Fruit fly (Drosophila melanogaster) S2 (cell line): ENCODE data around the gene wdn.

ENCODE experiments used
- CG8478 ChIP-seq: fragments of >200 bp; optimal IDR thresholded peaks from 2 replicates; lab custom pipeline; 2018
- CTCF ChIP-seq, 2 experiments: fragments of >200 bp; optimal IDR thresholded peaks; 2 replicates each; lab custom pipeline; 2018

Gene wdn

DNA sequence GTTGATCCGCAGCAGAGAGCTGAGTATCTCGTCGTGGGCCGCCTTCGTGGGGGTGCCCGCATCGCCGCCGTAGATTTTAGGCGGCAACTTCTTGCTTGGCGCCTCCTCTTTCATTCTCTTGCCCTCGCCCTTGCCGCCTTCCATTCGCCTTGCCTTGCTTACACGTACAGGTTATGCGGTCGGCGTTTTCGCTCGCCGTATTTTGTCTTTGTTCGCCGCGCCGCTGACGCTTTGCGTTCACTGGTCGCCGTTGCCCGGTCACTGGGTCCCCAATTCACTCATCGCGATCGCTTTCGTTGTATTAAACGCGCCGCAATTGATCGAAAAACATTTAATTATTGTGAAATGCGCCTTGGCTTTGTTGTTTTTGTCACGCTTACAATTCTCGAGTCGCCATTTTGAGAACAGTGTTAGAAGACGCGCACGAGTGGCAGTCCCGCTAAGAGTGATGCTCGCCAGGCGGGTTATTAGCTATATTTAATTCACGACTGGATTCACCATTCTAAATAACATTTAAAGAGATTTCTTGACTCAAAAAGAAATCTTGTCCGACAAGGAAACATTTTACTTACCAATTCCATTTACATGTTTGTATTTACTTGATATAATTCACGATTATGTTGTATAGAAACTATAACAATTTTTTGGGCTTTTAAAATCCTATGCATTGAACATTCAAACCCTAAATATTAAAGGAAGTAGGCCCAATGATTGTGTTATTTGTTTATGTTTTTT, at the start of gene wdn:
wdn (minus strand) TSS at position 396 of the 735 bp plus-strand sequence.
- TF ChIP-seq CG8478 (lab: Kevin White, UChicago), result no peak
- no peak for TF ChIP-seq CTCF (optimal IDR thresholded peaks at IDR 0.05; lab: Kevin White, UChicago)

DNA sequence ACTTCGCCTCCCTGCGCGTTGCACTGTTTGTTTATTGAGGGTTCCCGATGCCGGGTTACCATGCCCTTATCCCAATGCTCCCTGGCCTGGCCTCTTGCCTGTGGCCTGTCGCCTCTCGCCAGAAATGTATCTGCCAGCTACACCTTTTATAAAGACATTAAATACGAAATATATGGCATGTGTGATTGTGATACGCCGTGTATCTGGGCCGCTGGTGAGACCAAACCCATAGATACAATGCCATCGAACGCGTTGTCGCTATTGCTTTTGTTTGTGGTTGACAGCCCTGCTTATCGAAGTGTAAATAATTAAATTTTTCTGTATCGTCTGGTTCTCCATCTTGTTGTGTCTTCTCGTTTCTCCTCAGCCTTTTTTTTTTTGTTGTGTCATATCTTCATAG, 49.4 kb upstream of the wdn start:
- TF ChIP-seq CTCF (optimal IDR thresholded peaks at IDR 0.05; lab: Kevin White, UChicago), result no peak
- TF ChIP-seq CG8478 (lab: Kevin White, UChicago), result no peak

DNA sequence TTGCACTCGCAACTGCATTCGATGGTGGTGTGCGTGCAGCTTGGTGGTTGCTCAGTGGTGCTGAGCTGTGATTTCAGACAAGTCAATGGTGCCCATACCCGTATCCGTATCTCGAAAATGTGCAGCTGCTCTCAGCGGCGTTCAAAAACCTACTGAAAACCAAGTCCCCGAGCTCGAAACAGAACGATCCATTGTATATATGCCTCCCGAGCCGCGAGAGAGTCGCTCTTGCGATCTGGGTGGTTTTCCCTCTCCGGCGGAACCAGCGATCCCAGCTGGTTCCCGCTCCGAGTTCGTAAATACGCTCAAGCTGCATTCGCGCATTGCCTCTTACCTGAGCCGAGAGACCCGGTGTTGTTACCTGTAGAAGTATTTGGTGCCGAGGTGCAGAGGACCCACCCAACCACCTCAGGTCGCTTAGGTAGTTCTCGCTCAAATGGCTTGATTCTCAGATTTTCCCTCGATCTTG, 48.0 kb upstream of the wdn start, which contains the start of gene Inx3:
Inx3 (minus strand) TSS at position 440 of the 469 bp plus-strand sequence.
- TF ChIP-seq CG8478 (lab: Kevin White, UChicago) (no peak), CTCF (optimal IDR thresholded peaks at IDR 0.05; lab: Kevin White, UChicago) (no peak)

DNA sequence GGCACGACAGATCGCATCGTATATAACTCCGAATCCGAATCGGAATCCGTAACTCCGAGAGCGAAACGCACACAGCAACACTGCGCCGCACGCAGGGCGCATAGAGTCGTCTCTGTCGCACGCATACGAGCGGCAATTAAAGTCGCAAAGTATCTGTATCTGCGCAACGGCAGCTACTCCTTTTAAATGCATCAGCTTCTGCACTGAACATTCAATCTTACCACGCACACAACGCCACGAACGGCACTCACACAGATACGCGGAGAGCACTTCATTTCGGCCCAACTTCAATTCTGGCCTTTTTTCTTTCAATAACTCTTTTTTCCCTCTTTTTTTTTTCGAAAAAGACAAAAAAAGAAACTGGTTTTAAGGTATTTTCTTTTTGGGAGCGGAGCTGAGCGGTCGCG, 47.1 kb upstream of the wdn start:
- TF ChIP-seq CTCF (optimal IDR thresholded peaks at IDR 0.05; lab: Kevin White, UChicago) (peak in 1 of 2 experiments; percentile 5), CG8478 (lab: Kevin White, UChicago) (no peak)

DNA sequence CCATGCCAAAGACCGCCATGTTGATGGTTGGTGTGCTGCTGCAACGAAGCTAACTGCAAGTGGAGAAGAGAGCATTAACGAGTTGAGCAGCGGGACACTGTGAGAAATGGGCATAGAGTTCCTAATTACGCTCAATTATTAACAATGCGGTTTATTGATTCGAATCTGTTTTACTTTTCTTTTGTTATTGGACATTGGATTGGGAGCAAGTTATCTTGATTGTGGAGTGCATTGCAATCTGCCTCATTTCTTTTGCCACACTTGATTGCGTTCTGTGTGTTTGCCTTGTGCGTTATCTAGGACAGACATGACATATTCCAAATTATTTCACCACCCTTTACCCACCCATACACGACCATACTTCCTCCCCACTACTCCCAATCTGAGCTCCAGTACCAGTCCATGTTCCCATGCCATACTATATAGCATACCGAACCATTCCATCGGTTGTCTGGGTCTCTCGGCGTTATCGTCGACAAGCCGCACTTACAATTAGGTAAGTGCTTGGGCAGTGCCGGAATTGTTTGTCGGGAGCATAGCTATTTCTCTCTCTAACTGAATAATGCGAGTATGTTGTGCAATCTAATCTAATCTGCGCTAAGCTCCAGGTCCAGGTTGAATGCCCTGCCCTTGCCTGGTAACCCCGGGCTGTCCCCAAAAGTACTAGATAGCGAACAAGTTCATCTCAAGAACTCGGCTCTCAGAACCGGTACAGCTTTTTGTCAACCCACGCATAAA, 46.3 kb upstream of the wdn start:
- TF ChIP-seq CTCF (optimal IDR thresholded peaks at IDR 0.05; lab: Kevin White, UChicago) (no peak), CG8478 (lab: Kevin White, UChicago) (no peak)

DNA sequence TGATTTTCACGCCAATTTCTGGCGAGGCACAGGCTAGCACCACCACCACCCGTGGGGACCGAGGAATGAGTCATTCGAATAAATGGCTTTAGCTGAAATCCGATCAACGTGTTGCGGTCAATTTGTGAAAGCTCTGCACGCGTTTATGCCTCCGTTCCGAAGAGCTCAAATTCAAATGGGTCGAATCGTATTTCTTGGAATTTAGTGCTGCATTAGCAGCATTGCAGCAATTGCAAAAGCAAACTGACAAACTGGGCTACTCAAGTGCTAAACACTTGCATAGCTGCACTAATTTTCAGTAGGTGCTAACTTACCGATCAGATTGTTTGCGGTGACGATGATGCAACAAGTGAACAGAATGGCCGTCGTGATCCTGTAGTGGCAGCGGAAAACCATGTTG, 45.7 kb upstream of the wdn start:
- TF ChIP-seq CG8478 (lab: Kevin White, UChicago) (no peak), CTCF (optimal IDR thresholded peaks at IDR 0.05; lab: Kevin White, UChicago) (no peak)

DNA sequence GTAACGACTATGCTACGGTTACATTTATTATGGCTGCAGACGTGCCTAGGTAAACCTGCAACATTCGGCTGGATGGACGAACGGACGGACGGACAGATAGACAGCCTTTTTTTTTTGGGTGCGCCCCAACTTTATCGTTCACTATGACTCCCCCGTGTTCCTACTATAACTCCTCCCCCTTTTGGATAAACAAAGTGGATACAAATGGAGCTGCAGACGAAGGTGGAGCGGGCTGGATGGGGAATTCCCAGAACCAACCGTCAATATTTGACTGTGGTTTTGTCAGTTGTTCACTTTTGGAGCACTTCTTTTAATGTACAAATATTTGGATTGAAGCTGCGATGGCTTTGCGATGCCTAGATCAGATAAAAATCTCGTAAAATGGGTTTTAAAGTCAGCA, 45.0 kb upstream of the wdn start:
- no peak for TF ChIP-seq CTCF (optimal IDR thresholded peaks at IDR 0.05; lab: Kevin White, UChicago)
- no peak for TF ChIP-seq CG8478 (lab: Kevin White, UChicago)

DNA sequence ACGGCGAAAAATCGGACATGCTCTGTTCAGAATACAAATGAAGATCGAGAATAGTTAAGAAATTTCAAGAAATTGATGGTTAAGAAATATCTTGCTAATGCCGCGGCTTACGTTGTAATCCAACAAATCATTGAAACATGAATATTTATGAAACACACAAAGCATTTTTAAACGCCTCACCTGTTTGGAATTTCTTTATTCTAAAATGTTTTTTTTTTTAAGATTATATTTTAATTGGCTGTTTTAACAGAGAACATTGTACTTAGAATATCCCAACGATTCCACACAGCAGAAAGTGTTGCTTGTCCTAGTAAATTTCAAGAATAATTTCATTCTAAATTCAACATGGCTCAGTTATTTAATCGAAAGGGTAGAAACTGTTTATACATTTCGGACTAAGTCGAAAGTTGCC, 40.8 kb upstream of the wdn start:
- TF ChIP-seq CTCF (optimal IDR thresholded peaks at IDR 0.05; lab: Kevin White, UChicago) (no peak), CG8478 (lab: Kevin White, UChicago) (no peak)

DNA sequence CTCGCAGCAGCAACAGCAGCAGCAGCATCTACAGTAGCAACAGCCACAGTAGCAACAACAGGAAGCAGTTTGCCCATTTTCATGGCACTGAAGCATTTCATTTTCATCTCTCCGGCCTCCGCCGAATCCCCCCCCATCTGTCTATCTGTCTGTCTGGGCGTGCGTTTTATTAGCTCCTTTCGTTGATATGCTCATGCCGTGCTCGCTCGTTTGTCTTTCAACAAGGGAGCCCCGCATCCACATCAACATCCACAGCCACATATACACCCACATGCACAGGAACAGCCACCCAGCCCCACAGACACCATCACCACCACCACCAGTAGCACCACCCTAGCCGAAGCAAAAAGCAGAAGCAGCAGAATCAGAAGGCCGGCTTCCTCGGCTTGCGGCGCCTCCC, 40.4 kb upstream of the wdn start:
- TF ChIP-seq CTCF (optimal IDR thresholded peaks at IDR 0.05; lab: Kevin White, UChicago) (no peak), CG8478 (lab: Kevin White, UChicago) (no peak)

DNA sequence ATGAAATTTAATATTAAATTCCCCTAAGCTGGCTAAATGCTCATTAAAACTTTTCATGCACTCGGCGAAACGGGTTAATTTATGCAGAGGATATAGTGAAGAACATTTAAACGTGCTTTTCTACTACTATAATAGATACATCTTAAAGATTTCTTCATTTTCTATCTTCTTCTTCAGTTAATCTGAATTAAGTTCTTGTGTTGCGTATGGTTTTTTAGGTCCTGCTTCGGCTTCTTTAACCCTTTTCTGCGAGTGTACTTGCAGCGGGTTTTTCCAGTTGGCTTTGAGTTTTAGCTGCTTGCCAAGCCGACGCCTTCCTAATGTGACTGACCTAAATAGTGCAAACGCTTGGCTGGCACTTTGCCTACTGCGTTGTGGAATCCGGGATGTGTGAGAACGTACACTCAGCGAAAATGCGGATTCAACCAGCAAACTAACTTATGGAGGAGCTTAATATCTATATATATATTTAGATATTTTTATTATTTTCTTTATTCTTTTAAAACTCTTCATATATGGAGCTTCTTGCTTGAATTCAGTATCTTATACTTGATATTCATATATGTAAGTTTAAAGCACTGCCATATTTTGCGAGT, 39.6 kb upstream of the wdn start:
- TF ChIP-seq CG8478 (lab: Kevin White, UChicago), result no peak
- no peak for TF ChIP-seq CTCF (optimal IDR thresholded peaks at IDR 0.05; lab: Kevin White, UChicago)

DNA sequence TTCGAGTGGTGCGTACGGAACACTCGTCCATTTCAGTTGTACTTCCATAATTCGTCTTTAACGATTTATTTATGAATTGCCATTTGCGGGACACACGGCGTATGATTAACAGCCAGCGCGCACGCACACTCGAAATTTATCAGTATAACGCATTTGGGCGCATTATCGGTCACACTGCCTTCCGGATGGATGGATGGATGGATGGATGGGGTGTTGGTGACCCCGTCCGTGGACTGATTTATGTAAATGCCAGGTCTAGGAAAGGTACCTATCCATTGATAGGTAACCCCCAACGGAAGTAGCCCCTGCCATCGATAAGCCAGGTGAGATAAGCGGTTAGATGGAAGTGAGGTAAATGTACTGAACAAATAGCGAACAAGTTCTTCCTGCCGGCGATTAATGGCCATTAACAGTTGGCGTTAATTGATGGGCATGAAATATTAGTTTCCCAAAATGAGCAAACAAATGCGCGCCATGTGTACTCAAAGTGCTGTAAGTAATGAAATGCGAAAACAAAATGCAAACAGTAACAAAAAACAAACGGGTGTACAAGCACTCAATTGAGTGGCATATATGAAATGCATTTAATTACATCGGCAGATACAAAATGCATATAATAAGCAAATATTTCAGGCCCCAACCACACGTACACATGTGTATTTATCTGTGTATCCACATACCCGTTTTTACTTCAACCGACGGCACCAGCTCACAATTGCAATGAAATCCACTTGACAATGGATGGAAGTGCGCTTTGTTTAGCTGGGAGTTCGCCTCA, 37.7 kb upstream of the wdn start:
- TF ChIP-seq CG8478 (lab: Kevin White, UChicago), result no peak

DNA sequence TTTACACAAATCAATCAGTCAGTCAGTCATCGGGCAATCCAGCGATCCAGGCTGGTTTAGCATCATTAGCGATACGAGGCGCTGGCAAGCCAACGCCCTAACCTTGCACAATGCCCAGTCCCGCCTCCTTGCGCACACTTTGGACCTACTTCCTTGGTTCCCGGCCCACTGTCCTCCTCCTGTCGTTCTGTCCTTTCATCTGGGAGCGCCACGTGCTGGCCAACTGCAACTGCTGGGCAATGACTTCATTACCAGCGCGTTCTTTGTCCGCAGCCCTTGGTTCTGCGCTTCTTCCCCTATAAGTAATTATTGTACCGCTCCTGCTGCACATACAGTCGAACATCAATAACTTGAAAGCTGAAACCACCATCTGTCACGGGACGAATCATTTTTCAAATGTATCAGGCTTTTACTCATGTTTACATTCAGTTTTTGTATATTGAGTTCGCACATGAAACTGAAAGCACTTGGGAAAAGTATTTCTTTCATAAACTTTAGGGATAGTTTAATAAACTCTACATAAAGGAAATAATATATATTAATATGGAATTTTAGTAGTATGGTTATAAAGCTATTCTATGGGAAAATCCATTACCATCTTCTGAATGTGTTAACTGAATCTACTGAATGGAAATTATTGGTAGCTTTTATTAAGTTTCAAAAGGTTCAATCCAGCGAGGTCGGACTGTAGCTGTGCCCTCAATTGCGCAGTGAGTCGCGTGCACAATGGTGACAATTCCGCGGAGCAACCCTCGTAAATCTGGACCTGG, 36.6 kb upstream of the wdn start:
- TF ChIP-seq CG8478 (lab: Kevin White, UChicago), result no peak
- TF ChIP-seq CTCF (optimal IDR thresholded peaks at IDR 0.05; lab: Kevin White, UChicago), result no peak

DNA sequence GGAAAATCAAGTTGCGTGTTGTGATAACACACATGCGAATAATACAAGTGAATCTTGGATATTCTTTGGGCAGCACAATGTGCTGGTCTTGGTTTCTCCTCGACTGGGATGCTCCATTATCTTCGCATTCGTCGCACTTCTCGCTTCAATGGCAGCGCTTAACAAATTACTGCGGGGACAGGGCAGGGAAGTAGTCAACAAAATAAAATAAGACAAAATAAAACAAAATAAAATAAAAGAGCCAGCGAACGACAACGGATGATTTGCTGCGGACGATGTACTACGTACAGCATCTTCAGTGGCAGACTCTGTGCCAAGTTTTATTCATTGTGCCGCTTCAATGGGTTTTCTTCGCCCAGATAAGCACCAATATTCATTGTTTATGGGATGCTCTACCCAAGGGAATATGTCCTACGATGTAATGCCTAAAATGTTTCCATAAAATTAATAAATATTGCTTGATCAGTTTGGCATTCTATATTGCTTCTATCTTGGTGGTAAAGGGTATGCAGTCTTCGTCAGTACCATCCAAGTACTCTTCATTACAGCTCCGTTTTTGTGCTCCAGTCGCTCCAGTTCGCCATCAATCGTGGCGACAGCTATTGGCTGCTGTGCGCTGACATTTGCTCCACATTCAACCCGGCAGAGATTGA, 35.9 kb upstream of the wdn start:
- TF ChIP-seq CTCF (optimal IDR thresholded peaks at IDR 0.05; lab: Kevin White, UChicago) (no peak), CG8478 (lab: Kevin White, UChicago) (no peak)
